Fruit fly (Drosophila melanogaster): Measurements from ENCODE around the gene vanin-like.

dm6 chrX:6193183-6193810 is 9.1 kb downstream of the vanin-like start:
- TF ChIP-seq CG4496 (GFP tag; IDR thresholded peaks at IDR 0.05) (peak; percentile 91), Ets98B (GFP tag; IDR thresholded peaks at IDR 0.05) (peak; percentile 85)
